Fruit fly (Drosophila melanogaster) whole organism, embryonic: Measurements from ENCODE around the gene CG33654.

Experiments used
- Abd-B ChIP-seq: fragments of 200-800 bp; sonication (Bioruptor generic); optimal IDR thresholded peaks from 2 replicates; lab custom pipeline; 2018; ENCODE audit warnings: missing biosample characterization, mild to moderate bottlenecking, missing genetic modification characterization, moderate library complexity
- Bgb ChIP-seq: fragments of 200-800 bp; sonication (Bioruptor generic); IDR thresholded peaks from 2 replicates; pipeline ENCODE4 v1.3.6; 2022; ENCODE audit warnings: missing biosample characterization, missing genetic modification characterization; ENCODE audit not compliant: partially characterized antibody
- CG10654 ChIP-seq: fragments of 200-800 bp; sonication (Bioruptor generic); optimal IDR thresholded peaks from 2 replicates; lab custom pipeline; 2016; ENCODE audit warnings: missing biosample characterization, missing genetic modification characterization
- CG11085 ChIP-seq: fragments of 200-800 bp; sonication (Bioruptor generic); IDR thresholded peaks from 2 replicates; pipeline ENCODE4 v1.3.6; 2022; ENCODE audit warnings: missing biosample characterization, missing genetic modification characterization
- CG11695 ChIP-seq: fragments of 200-800 bp; sonication (Bioruptor generic); IDR thresholded peaks from 3 replicates; pipeline ENCODE4 v1.3.6; 2022; ENCODE audit warnings: missing biosample characterization, missing genetic modification characterization
- CG13624 ChIP-seq: fragments of 200-800 bp; sonication (Bioruptor generic); optimal IDR thresholded peaks from 2 replicates; lab custom pipeline; 2016; ENCODE audit warnings: missing biosample characterization, missing genetic modification characterization
- CG16863 ChIP-seq: fragments of 200-800 bp; sonication (Bioruptor generic); optimal IDR thresholded peaks from 3 replicates; lab custom pipeline; 2016; ENCODE audit warnings: missing biosample characterization, missing genetic modification characterization
- CG2116 ChIP-seq: fragments of 200-800 bp; sonication (Bioruptor generic); optimal IDR thresholded peaks from 3 replicates; lab custom pipeline; 2018; ENCODE audit warnings: missing biosample characterization, mild to moderate bottlenecking, missing genetic modification characterization
- CG2199 ChIP-seq: fragments of 200-800 bp; sonication (Bioruptor generic); IDR thresholded peaks from 3 replicates; pipeline ENCODE4 v1.3.6; 2022; ENCODE audit warnings: missing biosample characterization, missing genetic modification characterization
- CG2889 ChIP-seq: fragments of 200-800 bp; sonication (Bioruptor generic); IDR thresholded peaks from 3 replicates; pipeline ENCODE4 v1.3.6; 2022; ENCODE audit warnings: missing biosample characterization, missing genetic modification characterization
- CG31224 ChIP-seq: fragments of 200-800 bp; sonication (Bioruptor generic); IDR thresholded peaks from 2 replicates; pipeline ENCODE4 v1.3.6; 2022; ENCODE audit warnings: missing biosample characterization, missing genetic modification characterization
- CG31441 ChIP-seq: fragments of 200-800 bp; sonication (Bioruptor generic); IDR thresholded peaks from 2 replicates; pipeline ENCODE4 v1.3.6; 2022; ENCODE audit warnings: missing biosample characterization, missing genetic modification characterization
- CG32772 ChIP-seq: fragments of 200-800 bp; sonication (Bioruptor generic); IDR thresholded peaks from 2 replicates; pipeline ENCODE4 v1.3.6; 2022; ENCODE audit warnings: missing biosample characterization, missing genetic modification characterization
- CG33213 ChIP-seq: fragments of 200-800 bp; sonication (Bioruptor generic); optimal IDR thresholded peaks from 3 replicates; lab custom pipeline; 2016; ENCODE audit warnings: missing biosample characterization, missing genetic modification characterization
- CG34224 ChIP-seq: fragments of 200-800 bp; sonication (Bioruptor generic); IDR thresholded peaks from 3 replicates; pipeline ENCODE4 v1.3.6; 2022; ENCODE audit warnings: missing biosample characterization, missing genetic modification characterization; ENCODE audit not compliant: partially characterized antibody
- CG5245 ChIP-seq: fragments of 200-800 bp; sonication (Bioruptor generic); optimal IDR thresholded peaks from 3 replicates; lab custom pipeline; 2016; ENCODE audit warnings: missing biosample characterization, missing genetic modification characterization
- CG8924 ChIP-seq: fragments of 200-800 bp; optimal IDR thresholded peaks from 3 replicates; lab custom pipeline; 2019; ENCODE audit warnings: missing biosample characterization, mild to moderate bottlenecking, missing genetic modification characterization, moderate library complexity
- CG9727 ChIP-seq: fragments of 200-800 bp; sonication (Bioruptor generic); optimal IDR thresholded peaks from 3 replicates; lab custom pipeline; 2017; ENCODE audit warnings: missing biosample characterization, mild to moderate bottlenecking, missing genetic modification characterization
- Camta ChIP-seq: fragments of 200-800 bp; sonication (Bioruptor generic); optimal IDR thresholded peaks from 2 replicates; lab custom pipeline; 2016; ENCODE audit warnings: missing biosample characterization, missing genetic modification characterization
- D19A ChIP-seq: fragments of 200-800 bp; optimal IDR thresholded peaks from 3 replicates; lab custom pipeline; 2019; ENCODE audit warnings: missing biosample characterization, mild to moderate bottlenecking, missing genetic modification characterization, moderate library complexity
- Deaf1 ChIP-seq: fragments of 200-800 bp; optimal IDR thresholded peaks from 3 replicates; lab custom pipeline; 2019; ENCODE audit warnings: missing biosample characterization, mild to moderate bottlenecking, missing genetic modification characterization, moderate library complexity
- Dll ChIP-seq: fragments of 200-800 bp; sonication (Bioruptor generic); IDR thresholded peaks from 4 replicates; pipeline ENCODE4 v1.3.6; 2022; ENCODE audit warnings: missing biosample characterization, missing genetic modification characterization; ENCODE audit not compliant: partially characterized antibody
- Ets97D ChIP-seq: fragments of 200-800 bp; sonication (Bioruptor generic); optimal IDR thresholded peaks from 3 replicates; lab custom pipeline; 2016; ENCODE audit warnings: missing biosample characterization, missing genetic modification characterization
- Kr ChIP-seq: fragments of 200-800 bp; sonication (Bioruptor generic); optimal IDR thresholded peaks from 2 replicates; lab custom pipeline; 2017; ENCODE audit warnings: missing biosample characterization, mild to moderate bottlenecking, missing genetic modification characterization
- Lim3 ChIP-seq: fragments of 200-800 bp; sonication (Bioruptor generic); IDR thresholded peaks from 2 replicates; pipeline ENCODE4 v1.3.6; 2022; ENCODE audit warnings: missing biosample characterization, missing genetic modification characterization
- Max ChIP-seq: fragments of 200-800 bp; sonication (Bioruptor generic); optimal IDR thresholded peaks from 2 replicates; lab custom pipeline; 2016; ENCODE audit warnings: missing biosample characterization, mild to moderate bottlenecking, missing genetic modification characterization
- Mes4 ChIP-seq: fragments of 200-800 bp; sonication (Bioruptor generic); optimal IDR thresholded peaks from 2 replicates; lab custom pipeline; 2016; ENCODE audit warnings: missing biosample characterization, missing genetic modification characterization
- NC2α ChIP-seq: fragments of 200-800 bp; sonication (Bioruptor generic); optimal IDR thresholded peaks from 2 replicates; lab custom pipeline; 2016; ENCODE audit warnings: missing biosample characterization, missing genetic modification characterization
- bigmax ChIP-seq: fragments of 200-800 bp; sonication (Bioruptor generic); optimal IDR thresholded peaks from 2 replicates; lab custom pipeline; 2018; ENCODE audit warnings: missing biosample characterization, mild to moderate bottlenecking, missing genetic modification characterization
- caup ChIP-seq: fragments of 200-800 bp; sonication (Bioruptor generic); optimal IDR thresholded peaks from 3 replicates; lab custom pipeline; 2017; ENCODE audit warnings: missing biosample characterization, mild to moderate bottlenecking, missing genetic modification characterization, moderate library complexity; ENCODE audit not compliant: severe bottlenecking
- chn ChIP-seq: fragments of 200-800 bp; sonication (Bioruptor generic); optimal IDR thresholded peaks from 2 replicates; lab custom pipeline; 2016; ENCODE audit warnings: missing biosample characterization, missing genetic modification characterization
- corto ChIP-seq: fragments of 200-800 bp; sonication (Bioruptor generic); optimal IDR thresholded peaks from 2 replicates; lab custom pipeline; 2016; ENCODE audit warnings: missing biosample characterization, mild to moderate bottlenecking, missing genetic modification characterization, moderate library complexity
- dan ChIP-seq: fragments of 200-800 bp; sonication (Bioruptor generic); IDR thresholded peaks from 2 replicates; pipeline ENCODE4 v1.3.6; 2022; ENCODE audit warnings: missing biosample characterization, missing genetic modification characterization
- eve ChIP-seq, 2 experiments: fragments of >200 bp; optimal IDR thresholded peaks; 2 replicates each; lab custom pipeline; 2017; ENCODE audit warnings: missing biosample characterization in 2 of 2, missing genetic modification characterization in 2 of 2
- fd64A ChIP-seq: fragments of 200-800 bp; sonication (Bioruptor generic); optimal IDR thresholded peaks from 3 replicates; lab custom pipeline; 2018; ENCODE audit warnings: missing biosample characterization, mild to moderate bottlenecking, missing genetic modification characterization
- fd96Cb ChIP-seq: fragments of 200-800 bp; sonication (Bioruptor generic); optimal IDR thresholded peaks from 2 replicates; lab custom pipeline; 2018; ENCODE audit warnings: missing biosample characterization, mild to moderate bottlenecking, missing genetic modification characterization, moderate library complexity
- grau ChIP-seq: fragments of 200-800 bp; optimal IDR thresholded peaks from 3 replicates; lab custom pipeline; 2019; ENCODE audit warnings: missing biosample characterization, mild to moderate bottlenecking, missing genetic modification characterization, moderate library complexity
- her ChIP-seq: fragments of 200-800 bp; sonication (Bioruptor generic); optimal IDR thresholded peaks from 2 replicates; lab custom pipeline; 2016; ENCODE audit warnings: missing biosample characterization, missing genetic modification characterization
- jumu ChIP-seq: fragments of 200-800 bp; sonication (Bioruptor generic); optimal IDR thresholded peaks from 3 replicates; lab custom pipeline; 2016; ENCODE audit warnings: missing biosample characterization, missing genetic modification characterization
- klu ChIP-seq: fragments of 200-800 bp; sonication (Bioruptor generic); IDR thresholded peaks from 2 replicates; pipeline ENCODE4 v1.3.6; 2022; ENCODE audit warnings: missing biosample characterization, missing genetic modification characterization
- lbe ChIP-seq: fragments of 200-800 bp; sonication (Bioruptor generic); optimal IDR thresholded peaks from 2 replicates; lab custom pipeline; 2016; ENCODE audit warnings: missing biosample characterization, mild to moderate bottlenecking, missing genetic modification characterization
- otp ChIP-seq: fragments of 200-800 bp; sonication (Bioruptor generic); IDR thresholded peaks from 3 replicates; pipeline ENCODE4, ENCODE4 v1.3.6; 2022; ENCODE audit warnings: missing biosample characterization, missing genetic modification characterization
- pb ChIP-seq: fragments of 200-800 bp; sonication (Bioruptor generic); optimal IDR thresholded peaks from 3 replicates; lab custom pipeline; 2016; ENCODE audit warnings: missing biosample characterization, missing genetic modification characterization
- sim ChIP-seq: fragments of 200-800 bp; sonication (Bioruptor generic); IDR thresholded peaks from 2 replicates; pipeline ENCODE4 v1.3.6; 2022; ENCODE audit warnings: missing biosample characterization, missing genetic modification characterization
- tll ChIP-seq, 2 experiments: fragments of 200-800 bp in 1 of 2; fragments of >200 bp in 1 of 2; sonication (Bioruptor generic) in 1 of 2; optimal IDR thresholded peaks; 2 replicates each; lab custom pipeline; 2017 to 2019; ENCODE audit warnings: missing biosample characterization in 2 of 2, missing genetic modification characterization in 2 of 2, mild to moderate bottlenecking in 1 of 2, moderate library complexity in 1 of 2
- yki ChIP-seq: fragments of >200 bp; optimal IDR thresholded peaks from 3 replicates; lab custom pipeline; 2018
- zen ChIP-seq: fragments of 200-800 bp; sonication (Bioruptor generic); optimal IDR thresholded peaks from 3 replicates; lab custom pipeline; 2018; ENCODE audit warnings: missing biosample characterization, mild to moderate bottlenecking, missing genetic modification characterization, moderate library complexity

CG33654 gene

DNA sequence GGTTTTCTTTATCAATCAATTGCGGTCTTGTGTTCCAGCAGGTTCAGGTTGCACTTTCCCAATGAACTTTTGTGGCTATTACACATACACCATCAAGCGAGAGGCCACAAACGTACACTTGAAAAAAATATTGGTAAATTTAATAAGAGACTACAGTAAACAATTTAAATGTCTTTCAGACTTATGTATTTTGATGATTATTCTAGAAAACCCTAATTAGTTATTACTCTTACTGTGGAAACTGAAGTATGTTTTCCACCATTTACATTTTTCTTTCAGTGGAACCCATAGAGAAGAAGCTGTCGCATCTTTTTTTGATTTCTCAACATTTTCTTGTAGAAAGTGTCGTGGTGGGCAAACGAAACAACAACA, 48.9 kb downstream of the CG33654 start (continued):
- TF ChIP-seq Dll (GFP tag; lab: Robert Waterston, UW) (no peak), CG11085 (GFP tag; lab: Robert Waterston, UW) (peak; percentile 78), Abd-B (GFP tag; lab: Kevin White, UChicago) (no peak), CG16863 (peak; percentile 94), CG9727 (GFP tag; lab: Kevin White, UChicago) (peak; percentile 85)

DNA sequence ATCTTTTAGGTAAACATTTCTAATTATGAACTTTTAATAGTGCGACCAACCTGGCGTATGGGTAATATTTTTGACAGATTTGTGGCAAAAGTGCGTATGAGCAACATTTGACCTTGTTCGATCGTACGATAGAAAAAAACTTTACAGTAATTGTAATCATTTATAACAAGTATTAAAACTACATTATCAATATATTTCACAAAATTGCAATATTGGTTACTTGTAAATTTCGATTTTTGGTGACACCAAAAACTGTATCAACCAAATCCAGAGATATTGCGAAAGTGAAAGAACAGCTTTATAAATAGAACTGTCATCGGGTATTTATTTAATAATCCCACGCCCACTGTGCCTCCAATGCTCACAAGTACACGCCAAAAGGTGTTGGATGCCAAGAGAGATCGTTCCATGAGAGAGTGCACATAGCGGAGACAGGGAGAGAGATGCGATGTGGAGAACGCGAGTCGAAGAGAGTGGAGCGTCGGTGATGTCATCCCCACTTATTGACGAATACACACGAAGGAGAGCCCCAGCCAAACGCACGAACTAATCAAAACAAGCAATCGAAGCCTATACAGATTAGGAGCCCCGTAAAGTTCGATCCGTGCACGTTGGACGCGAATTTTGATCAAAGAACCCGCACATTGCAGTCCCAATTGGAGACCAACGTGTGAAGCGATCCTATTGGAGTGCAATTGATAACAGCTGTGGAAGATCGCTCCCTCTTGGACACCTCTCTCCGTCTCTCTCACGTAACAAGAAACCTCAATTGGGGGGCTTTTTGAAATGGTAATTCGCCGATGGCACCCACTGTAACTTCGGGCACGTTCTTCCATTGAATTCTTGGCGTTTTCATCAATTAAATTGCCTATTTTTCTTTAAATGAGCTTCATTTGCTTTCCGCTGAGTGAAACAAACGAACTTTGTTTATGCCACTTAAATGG, 49.6 kb downstream of the CG33654 start:
- TF ChIP-seq CG10654 (GFP tag; lab: Kevin White, UChicago) = peak; percentile 95
- TF ChIP-seq CG5245 (GFP tag; lab: Kevin White, UChicago) = peak; percentile 84
- peak; percentile 85 for TF ChIP-seq CG32772 (GFP tag; lab: Robert Waterston, UW)
- peak; percentile 81 for TF ChIP-seq her
- peak; percentile 95 for TF ChIP-seq grau (tag; lab: Kevin White, UChicago)
- peak; percentile 72 for TF ChIP-seq zen
- no peak for TF ChIP-seq Kr (GFP tag; lab: Kevin White, UChicago)
- peak; percentile 39; the same call in 1 of the 2 replicates for TF ChIP-seq dan
- peak; percentile 23; the same call in 1 of the 2 replicates for TF ChIP-seq Bgb (GFP tag; lab: Robert Waterston, UW)
- TF ChIP-seq Camta (GFP tag; lab: Kevin White, UChicago) = peak; percentile 95
- TF ChIP-seq sim (GFP tag; lab: Robert Waterston, UW) = 0 out of 2 replicates have a peak, but pooled peaks have one; percentile 14
- peak; percentile 92 for TF ChIP-seq klu (GFP tag; lab: Robert Waterston, UW)
- 0 out of 3 replicates have a peak, but pooled peaks have one; percentile 19 for TF ChIP-seq otp
- peak; percentile 96 for TF ChIP-seq CG31441 (GFP tag; lab: Robert Waterston, UW)
- peak; percentile 91 for TF ChIP-seq corto (GFP tag; lab: Kevin White, UChicago)
- TF ChIP-seq caup (GFP tag; lab: Kevin White, UChicago) = peak; percentile 95
- peak; percentile 83 for TF ChIP-seq CG13624 (GFP tag; lab: Kevin White, UChicago)
- TF ChIP-seq CG34224 (GFP tag; lab: Robert Waterston, UW) = no peak; the same call in 2 of the 3 replicates
- TF ChIP-seq Mes4 (GFP tag; lab: Kevin White, UChicago) = peak; percentile 89
- TF ChIP-seq eve (GFP tag; optimal IDR thresholded peaks at IDR 0.05; lab: Kevin White, UChicago) = peak in 1 of 2 experiments; percentile 100
- TF ChIP-seq CG2199 (GFP tag; lab: Robert Waterston, UW) = no peak; the same call in 2 of the 3 replicates
- peak; percentile 94 for TF ChIP-seq D19A (tag; lab: Kevin White, UChicago)
- peak; percentile 81 for TF ChIP-seq Deaf1 (tag; lab: Kevin White, UChicago)
- TF ChIP-seq CG8924 (tag; lab: Kevin White, UChicago) = peak; percentile 98
- peak; percentile 75 for TF ChIP-seq NC2α (GFP tag; lab: Kevin White, UChicago)
- TF ChIP-seq CG33213 (GFP tag; lab: Kevin White, UChicago) = peak; percentile 67
- TF ChIP-seq lbe (GFP tag; lab: Kevin White, UChicago) = peak; percentile 84
- peak; percentile 94 for TF ChIP-seq fd96Cb
- TF ChIP-seq tll (GFP tag; optimal IDR thresholded peaks at IDR 0.05; lab: Kevin White, UChicago) = peak in 1 of 2 experiments; percentile 38
- peak; percentile 94 for TF ChIP-seq jumu (GFP tag; lab: Kevin White, UChicago)
- TF ChIP-seq fd64A = peak; percentile 80
- peak; percentile 94 for TF ChIP-seq Max
- TF ChIP-seq CG11695 (GFP tag; lab: Robert Waterston, UW) = peak; percentile 94
- peak; percentile 2 for TF ChIP-seq bigmax
- peak; percentile 53 for TF ChIP-seq yki (lab: Kevin White, UChicago)
- peak; percentile 79 for TF ChIP-seq CG2116
- peak; percentile 40; the same call in 1 of the 2 replicates for TF ChIP-seq Lim3 (GFP tag; lab: Robert Waterston, UW)
- peak; percentile 74 for TF ChIP-seq Ets97D (GFP tag; lab: Kevin White, UChicago)
- peak; percentile 89 for TF ChIP-seq chn (GFP tag; lab: Kevin White, UChicago)
- TF ChIP-seq CG31224 = peak; percentile 81; the same call in 1 of the 2 replicates
- peak; percentile 71; the same call in 1 of the 3 replicates for TF ChIP-seq CG2889 (GFP tag; lab: Robert Waterston, UW)
- peak; percentile 91 for TF ChIP-seq pb (GFP tag; lab: Kevin White, UChicago)
